Fruit fly (Drosophila melanogaster) Kc167 (cell line): ENCODE results near the gene arm.

ENCODE experiments used
- Myc ChIP-seq: fragments of >200 bp; optimal IDR thresholded peaks from 2 replicates; lab custom pipeline; 2017; ENCODE audit warnings: missing external identifiers
- Sin3A ChIP-seq: fragments of >200 bp; optimal IDR thresholded peaks from 2 replicates; lab custom pipeline; 2018; ENCODE audit warnings: missing external identifiers
- h ChIP-seq: fragments of >200 bp; optimal IDR thresholded peaks from 3 replicates; lab custom pipeline; 2018; ENCODE audit warnings: missing external identifiers
- insv ChIP-seq: fragments of >200 bp; optimal IDR thresholded peaks from 3 replicates; lab custom pipeline; 2018; ENCODE audit warnings: missing external identifiers
- psq ChIP-seq: fragments of >200 bp; optimal IDR thresholded peaks from 2 replicates; lab custom pipeline; 2017; ENCODE audit warnings: missing external identifiers
- ttk ChIP-seq: sonication (Bioruptor generic); optimal IDR thresholded peaks from 2 replicates; lab custom pipeline; 2017; ENCODE audit warnings: missing external identifiers

Gene arm

DNA sequence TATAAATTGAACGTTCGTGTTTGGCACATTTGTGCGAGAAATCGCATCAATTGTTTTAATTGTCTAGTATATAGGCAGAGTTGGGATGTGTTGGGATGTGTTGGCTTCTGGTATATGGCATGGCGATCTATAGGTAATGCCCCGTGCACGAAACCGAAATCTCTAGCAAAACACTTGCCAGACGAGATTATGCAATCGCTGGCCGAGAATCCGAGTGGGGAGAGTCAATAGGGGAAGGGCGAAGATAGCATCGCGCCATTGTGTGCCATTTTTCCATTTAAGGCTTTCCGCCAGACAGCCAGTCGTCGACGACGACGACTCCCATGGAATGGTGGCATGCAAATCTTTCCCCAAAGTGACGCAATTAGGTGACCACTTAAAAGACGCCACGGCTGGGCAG, 45.6 kb downstream of the arm start:
- TF ChIP-seq Sin3A (lab: Kevin White, UChicago), result no peak
- TF ChIP-seq psq (lab: Kevin White, UChicago), result no peak
- no peak for TF ChIP-seq h (lab: Kevin White, UChicago)
- no peak for TF ChIP-seq insv (lab: Kevin White, UChicago)
- TF ChIP-seq ttk (lab: Kevin White, UChicago), result no peak
- TF ChIP-seq Myc (lab: Kevin White, UChicago), result no peak

DNA sequence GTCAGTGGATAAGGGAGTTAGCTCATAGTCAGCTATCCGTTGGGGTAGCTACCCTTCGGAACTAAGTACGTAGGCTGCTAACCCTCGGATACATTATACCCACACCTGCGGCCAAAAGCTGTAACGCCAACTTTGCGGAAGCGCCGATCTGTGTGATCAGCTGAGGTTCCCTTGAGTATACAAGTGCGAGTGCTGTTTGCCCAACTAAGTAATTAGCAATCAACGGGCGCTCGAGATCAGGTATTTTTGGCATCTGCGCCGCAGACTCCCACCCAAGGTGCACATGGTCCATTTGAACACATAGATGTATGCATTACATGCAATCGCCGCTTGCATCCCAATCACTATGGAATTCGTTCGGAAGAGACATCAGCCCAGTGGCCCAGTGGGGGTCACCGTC, 46.4 kb downstream of the arm start:
- TF ChIP-seq insv (lab: Kevin White, UChicago), result no peak
- no peak for TF ChIP-seq h (lab: Kevin White, UChicago)
- no peak for TF ChIP-seq Myc (lab: Kevin White, UChicago)
- no peak for TF ChIP-seq ttk (lab: Kevin White, UChicago)
- TF ChIP-seq psq (lab: Kevin White, UChicago), result no peak
- no peak for TF ChIP-seq Sin3A (lab: Kevin White, UChicago)

DNA sequence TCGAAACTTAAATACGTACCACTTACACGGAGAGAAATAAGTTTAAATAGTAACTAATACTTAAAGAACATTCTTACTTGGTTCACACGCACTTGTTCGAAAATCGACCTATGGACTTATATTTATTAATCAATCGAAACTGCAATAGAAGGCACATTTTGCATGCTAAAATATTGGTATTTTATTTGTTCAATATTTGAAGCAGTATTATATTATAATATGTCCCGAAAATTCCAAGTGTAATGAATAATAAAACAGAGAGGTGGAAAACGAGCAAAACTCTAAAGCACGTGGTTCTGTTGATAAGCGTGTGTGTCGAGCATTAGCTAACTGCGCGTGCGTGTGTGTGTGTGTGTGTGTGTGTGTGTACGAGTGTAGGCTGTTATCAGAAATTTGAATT, 50.5 kb downstream of the arm start:
- no peak for TF ChIP-seq ttk (lab: Kevin White, UChicago)
- no peak for TF ChIP-seq Sin3A (lab: Kevin White, UChicago)
- no peak for TF ChIP-seq h (lab: Kevin White, UChicago)
- TF ChIP-seq Myc (lab: Kevin White, UChicago), result no peak
- TF ChIP-seq insv (lab: Kevin White, UChicago), result no peak
- no peak for TF ChIP-seq psq (lab: Kevin White, UChicago)

- TF ChIP-seq Myc (lab: Kevin White, UChicago) (no peak), ttk (lab: Kevin White, UChicago) (no peak), h (lab: Kevin White, UChicago) (no peak), insv (lab: Kevin White, UChicago) (no peak), psq (lab: Kevin White, UChicago) (no peak), Sin3A (lab: Kevin White, UChicago) (no peak)
Measured at dm6 chrX:1848624-1849198, 51.7 kb downstream of the arm start.

- TF ChIP-seq psq (lab: Kevin White, UChicago) (no peak), Myc (lab: Kevin White, UChicago) (no peak), insv (lab: Kevin White, UChicago) (no peak), h (lab: Kevin White, UChicago) (no peak), Sin3A (lab: Kevin White, UChicago) (no peak), ttk (lab: Kevin White, UChicago) (no peak)
Measured at dm6 chrX:1847735-1848134, 52.7 kb downstream of the arm start.

DNA sequence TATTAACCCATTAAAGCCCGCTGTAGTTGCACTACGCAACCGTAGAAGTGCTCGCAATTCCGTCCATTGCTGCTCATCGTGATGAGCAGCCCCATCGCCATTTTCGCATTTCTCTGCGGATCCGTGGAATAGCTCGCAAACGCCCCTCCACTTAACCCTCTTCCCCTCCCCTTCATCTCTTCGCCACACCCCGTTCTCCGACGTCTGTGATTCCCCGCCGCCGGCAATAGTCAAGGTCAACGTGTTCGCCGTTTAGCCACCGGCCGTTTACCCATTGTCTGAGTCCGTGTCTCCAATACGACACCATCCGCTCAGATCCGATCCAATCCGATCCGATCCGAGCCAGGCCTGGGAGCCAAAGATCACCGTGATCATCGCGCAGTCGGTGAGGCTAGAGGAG, 54.1 kb downstream of the arm start:
- TF ChIP-seq h (lab: Kevin White, UChicago) (no peak), ttk (lab: Kevin White, UChicago) (no peak), Sin3A (lab: Kevin White, UChicago) (no peak), insv (lab: Kevin White, UChicago) (no peak), Myc (lab: Kevin White, UChicago) (no peak), psq (lab: Kevin White, UChicago) (no peak)

- TF ChIP-seq ttk (lab: Kevin White, UChicago) (no peak), Sin3A (lab: Kevin White, UChicago) (no peak), insv (lab: Kevin White, UChicago) (no peak), Myc (lab: Kevin White, UChicago) (no peak), h (lab: Kevin White, UChicago) (no peak), psq (lab: Kevin White, UChicago) (no peak)
Measured at dm6 chrX:1845413-1845951, 55.0 kb downstream of the arm start.

DNA sequence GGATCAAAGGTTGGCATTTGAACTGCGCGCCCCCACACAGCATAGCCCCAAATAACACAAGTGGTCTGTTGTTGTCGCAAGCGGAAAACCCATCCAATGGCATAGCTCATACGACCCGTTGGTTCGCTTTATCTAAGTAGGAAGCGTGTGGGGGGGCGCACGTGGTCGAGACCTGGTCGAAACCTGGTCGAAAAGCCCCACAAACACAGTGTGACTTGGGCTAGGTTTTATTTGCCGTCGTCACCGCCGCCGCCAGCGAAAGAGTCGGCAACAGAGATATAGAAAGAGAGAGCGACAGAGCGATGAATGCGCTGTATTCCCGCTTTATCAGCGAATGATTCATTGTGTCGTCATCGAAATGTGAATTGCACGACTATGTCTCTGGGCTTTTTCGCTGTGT, 57.6 kb downstream of the arm start:
- TF ChIP-seq psq (lab: Kevin White, UChicago), result no peak
- no peak for TF ChIP-seq insv (lab: Kevin White, UChicago)
- no peak for TF ChIP-seq Sin3A (lab: Kevin White, UChicago)
- TF ChIP-seq ttk (lab: Kevin White, UChicago), result no peak
- no peak for TF ChIP-seq h (lab: Kevin White, UChicago)
- no peak for TF ChIP-seq Myc (lab: Kevin White, UChicago)
